Fruit fly (Drosophila melanogaster) whole organism, embryonic: ENCODE results near the gene CG33258.
A peak's percentile ranks its signal among the peaks of the same experiment; 100 is the strongest.

Source experiments
- Atf-2 ChIP-seq: fragments of 200-800 bp; sonication (Bioruptor generic); optimal IDR thresholded peaks from 2 replicates; lab custom pipeline; 2016; ENCODE audit warnings: missing biosample characterization, missing genetic modification characterization
- Atf3 ChIP-seq: fragments of 200-800 bp; sonication (Bioruptor generic); optimal IDR thresholded peaks from 3 replicates; lab custom pipeline; 2016; ENCODE audit warnings: missing biosample characterization, missing genetic modification characterization
- BEAF-32 ChIP-seq: fragments of 200-800 bp; sonication (Bioruptor generic); optimal IDR thresholded peaks from 3 replicates; lab custom pipeline; 2017; ENCODE audit warnings: missing biosample characterization, missing genetic modification characterization, mild to moderate bottlenecking, moderate library complexity, missing genetic modification reagents
- CG10654 ChIP-seq: fragments of 200-800 bp; sonication (Bioruptor generic); optimal IDR thresholded peaks from 2 replicates; lab custom pipeline; 2016; ENCODE audit warnings: missing biosample characterization, missing genetic modification characterization
- CG11504 ChIP-seq: fragments of 200-800 bp; sonication (Bioruptor generic); optimal IDR thresholded peaks from 3 replicates; lab custom pipeline; 2019; ENCODE audit warnings: missing biosample characterization, mild to moderate bottlenecking, missing genetic modification characterization, moderate library complexity
- CG12104 ChIP-seq: fragments of 200-800 bp; sonication (Bioruptor generic); optimal IDR thresholded peaks from 3 replicates; lab custom pipeline; 2016; ENCODE audit warnings: missing biosample characterization, missing genetic modification characterization
- CG14710 ChIP-seq: fragments of 200-800 bp; sonication (Bioruptor generic); optimal IDR thresholded peaks from 3 replicates; lab custom pipeline; 2019; ENCODE audit warnings: missing biosample characterization, mild to moderate bottlenecking, missing genetic modification characterization, moderate library complexity
- CG15479 ChIP-seq: fragments of 200-800 bp; sonication (Bioruptor generic); optimal IDR thresholded peaks from 3 replicates; lab custom pipeline; 2019; ENCODE audit warnings: missing biosample characterization, mild to moderate bottlenecking, missing genetic modification characterization, moderate library complexity
- CG1832 ChIP-seq: fragments of 200-800 bp; sonication (Bioruptor generic); optimal IDR thresholded peaks from 2 replicates; lab custom pipeline; 2017; ENCODE audit warnings: missing biosample characterization, mild to moderate bottlenecking, missing genetic modification characterization, inconsistent platforms
- CG18764 ChIP-seq: fragments of 200-800 bp; sonication (Bioruptor generic); optimal IDR thresholded peaks from 3 replicates; lab custom pipeline; 2016; ENCODE audit warnings: missing biosample characterization, missing genetic modification characterization
- CG2120 ChIP-seq: fragments of 200-800 bp; sonication (Bioruptor generic); optimal IDR thresholded peaks from 3 replicates; lab custom pipeline; 2016; ENCODE audit warnings: missing biosample characterization, missing genetic modification characterization
- CG3065 ChIP-seq: fragments of 200-800 bp; sonication (Bioruptor generic); optimal IDR thresholded peaks from 2 replicates; lab custom pipeline; 2016; ENCODE audit warnings: missing biosample characterization, missing genetic modification characterization
- CG31224 ChIP-seq: fragments of 200-800 bp; sonication (Bioruptor generic); IDR thresholded peaks from 2 replicates; pipeline ENCODE4 v1.3.6; 2022; ENCODE audit warnings: missing biosample characterization, missing genetic modification characterization
- CG42726 ChIP-seq: fragments of 200-800 bp; sonication (Bioruptor generic); IDR thresholded peaks from 2 replicates; pipeline ENCODE4 v1.3.6; 2022; ENCODE audit warnings: missing biosample characterization, missing genetic modification characterization; ENCODE audit not compliant: partially characterized antibody
- CG4730 ChIP-seq: fragments of 200-800 bp; sonication (Bioruptor generic); IDR thresholded peaks from 2 replicates; pipeline ENCODE4 v1.3.6; 2022; ENCODE audit warnings: missing biosample characterization, missing genetic modification characterization
- CG6813 ChIP-seq: fragments of 200-800 bp; sonication (Bioruptor generic); optimal IDR thresholded peaks from 2 replicates; lab custom pipeline; 2017; ENCODE audit warnings: missing biosample characterization, missing genetic modification characterization, mild to moderate bottlenecking, moderate library complexity, missing genetic modification reagents
- CG7357 ChIP-seq: fragments of 200-800 bp; sonication (Bioruptor generic); IDR thresholded peaks from 3 replicates; pipeline ENCODE4 v1.3.6; 2022; ENCODE audit warnings: missing biosample characterization, missing genetic modification characterization
- CG7745 ChIP-seq: fragments of 200-800 bp; sonication (Bioruptor generic); optimal IDR thresholded peaks from 2 replicates; lab custom pipeline; 2018; ENCODE audit warnings: missing biosample characterization, mild to moderate bottlenecking, missing genetic modification characterization, moderate library complexity
- Dfd ChIP-seq, 2 experiments: fragments of >200 bp; optimal IDR thresholded peaks; 2 replicates each; lab custom pipeline; 2017; ENCODE audit warnings: missing biosample characterization in 2 of 2, missing genetic modification characterization in 2 of 2
- Dip3 ChIP-seq: fragments of 200-800 bp; sonication (Bioruptor generic); optimal IDR thresholded peaks from 3 replicates; lab custom pipeline; 2016; ENCODE audit warnings: missing biosample characterization, missing genetic modification characterization
- E2f1 ChIP-seq: fragments of 200-800 bp; sonication (Bioruptor generic); IDR thresholded peaks from 2 replicates; pipeline ENCODE4 v1.3.6; 2022; ENCODE audit warnings: missing biosample characterization, missing genetic modification characterization
- Gsc ChIP-seq: fragments of 200-800 bp; sonication (Bioruptor generic); IDR thresholded peaks from 2 replicates; pipeline ENCODE4 v1.3.6; 2022; ENCODE audit warnings: missing biosample characterization, missing genetic modification characterization
- Gug ChIP-seq: fragments of 200-800 bp; sonication (Bioruptor generic); IDR thresholded peaks from 4 replicates; pipeline ENCODE4 v1.3.6; 2022; ENCODE audit warnings: missing biosample characterization, missing genetic modification characterization
- H15 ChIP-seq: fragments of 200-800 bp; sonication (Bioruptor generic); IDR thresholded peaks from 3 replicates; pipeline ENCODE4 v1.3.6; 2022; ENCODE audit warnings: missing biosample characterization, missing genetic modification characterization
- HmgD ChIP-seq: fragments of 200-800 bp; sonication (Bioruptor generic); optimal IDR thresholded peaks from 3 replicates; lab custom pipeline; 2016; ENCODE audit warnings: missing biosample characterization, missing genetic modification characterization
- Hr3 ChIP-seq: fragments of 200-800 bp; sonication (Bioruptor generic); optimal IDR thresholded peaks from 3 replicates; lab custom pipeline; 2016; ENCODE audit warnings: missing biosample characterization, missing genetic modification characterization
- Hr39 ChIP-seq: fragments of >200 bp; optimal IDR thresholded peaks from 2 replicates; lab custom pipeline; 2017
- NC2α ChIP-seq: fragments of 200-800 bp; sonication (Bioruptor generic); optimal IDR thresholded peaks from 2 replicates; lab custom pipeline; 2016; ENCODE audit warnings: missing biosample characterization, missing genetic modification characterization
- Neu2 ChIP-seq: fragments of 200-800 bp; sonication (Bioruptor generic); optimal IDR thresholded peaks from 3 replicates; lab custom pipeline; 2016; ENCODE audit warnings: missing biosample characterization, missing genetic modification characterization, borderline replicate concordance
- Opbp ChIP-seq: fragments of 200-800 bp; sonication (Bioruptor generic); IDR thresholded peaks from 3 replicates; pipeline ENCODE4 v1.3.6; 2022; ENCODE audit warnings: missing biosample characterization, missing genetic modification characterization; ENCODE audit not compliant: partially characterized antibody
- Optix ChIP-seq: fragments of 200-800 bp; sonication (Bioruptor generic); IDR thresholded peaks from 3 replicates; pipeline ENCODE4 v1.3.6; 2022; ENCODE audit warnings: missing biosample characterization, missing genetic modification characterization
- Scr ChIP-seq: fragments of 200-800 bp; sonication (Bioruptor generic); IDR thresholded peaks from 2 replicates; pipeline ENCODE4 v1.3.6; 2022; ENCODE audit warnings: missing biosample characterization, missing genetic modification characterization; ENCODE audit not compliant: partially characterized antibody
- Trl ChIP-seq, 3 experiments: fragments of >200 bp in 2 of 3; fragments of 200-800 bp in 1 of 3; sonication (Bioruptor generic) in 1 of 3; optimal IDR thresholded peaks; 2 replicates in 1 of 3; 3 replicates in 2 of 3; lab custom pipeline; 2016 to 2017; ENCODE audit warnings: missing biosample characterization in 1 of 3, missing genetic modification characterization in 1 of 3
- ab ChIP-seq: fragments of 200-800 bp; sonication (Bioruptor generic); optimal IDR thresholded peaks from 2 replicates; lab custom pipeline; 2016; ENCODE audit warnings: missing biosample characterization, missing genetic modification characterization
- dati ChIP-seq: fragments of 200-800 bp; sonication (Bioruptor generic); IDR thresholded peaks from 2 replicates; pipeline ENCODE4 v1.3.6; 2022; ENCODE audit warnings: missing biosample characterization, missing genetic modification characterization
- ewg ChIP-seq: fragments of 200-800 bp; sonication (Bioruptor generic); optimal IDR thresholded peaks from 3 replicates; lab custom pipeline; 2017; ENCODE audit warnings: mild to moderate bottlenecking, missing biosample characterization, missing genetic modification reagents, missing genetic modification characterization
- fu2 ChIP-seq: fragments of 200-800 bp; sonication (Bioruptor generic); optimal IDR thresholded peaks from 2 replicates; lab custom pipeline; 2016; ENCODE audit warnings: missing biosample characterization, missing genetic modification characterization
- gem ChIP-seq: fragments of 200-800 bp; sonication (Bioruptor generic); optimal IDR thresholded peaks from 2 replicates; lab custom pipeline; 2019; ENCODE audit warnings: missing biosample characterization, mild to moderate bottlenecking, missing genetic modification characterization, moderate library complexity
- gsb ChIP-seq: fragments of 200-800 bp; sonication (Bioruptor generic); IDR thresholded peaks from 2 replicates; pipeline ENCODE4 v1.3.6; 2022; ENCODE audit warnings: missing biosample characterization, missing genetic modification characterization
- gsb-n ChIP-seq: fragments of 200-800 bp; sonication (Bioruptor generic); optimal IDR thresholded peaks from 3 replicates; lab custom pipeline; 2018; ENCODE audit warnings: missing biosample characterization, mild to moderate bottlenecking, missing genetic modification characterization
- ham ChIP-seq: fragments of 200-800 bp; sonication (Bioruptor generic); IDR thresholded peaks from 2 replicates; pipeline ENCODE4 v1.3.6; 2022; ENCODE audit warnings: missing biosample characterization, missing genetic modification characterization
- her ChIP-seq: fragments of 200-800 bp; sonication (Bioruptor generic); optimal IDR thresholded peaks from 2 replicates; lab custom pipeline; 2016; ENCODE audit warnings: missing biosample characterization, missing genetic modification characterization
- kni ChIP-seq: fragments of 200-800 bp; sonication (Bioruptor generic); optimal IDR thresholded peaks from 3 replicates; lab custom pipeline; 2017; ENCODE audit warnings: mild to moderate bottlenecking, missing biosample characterization, missing genetic modification reagents, missing genetic modification characterization
- lmd ChIP-seq: fragments of 200-800 bp; sonication (Bioruptor generic); IDR thresholded peaks from 2 replicates; pipeline ENCODE4 v1.3.6; 2022; ENCODE audit warnings: missing biosample characterization, missing genetic modification characterization
- luna ChIP-seq: fragments of 200-800 bp; sonication (Bioruptor generic); optimal IDR thresholded peaks from 2 replicates; lab custom pipeline; 2016; ENCODE audit warnings: missing biosample characterization, missing genetic modification characterization
- nom ChIP-seq: fragments of 200-800 bp; sonication (Bioruptor generic); optimal IDR thresholded peaks from 2 replicates; lab custom pipeline; 2017; ENCODE audit warnings: missing biosample characterization, missing genetic modification characterization, mild to moderate bottlenecking, moderate library complexity, missing genetic modification reagents
- peb ChIP-seq: fragments of 200-800 bp; sonication (Bioruptor generic); IDR thresholded peaks from 2 replicates; pipeline ENCODE4 v1.3.6; 2022; ENCODE audit warnings: missing biosample characterization, missing genetic modification characterization
- pnt ChIP-seq: fragments of 200-800 bp; sonication (Bioruptor generic); optimal IDR thresholded peaks from 3 replicates; lab custom pipeline; 2016; ENCODE audit warnings: missing biosample characterization, missing genetic modification characterization
- sc ChIP-seq, 3 experiments: fragments of >200 bp in 2 of 3; fragments of 200-800 bp in 1 of 3; sonication (Bioruptor generic) in 1 of 3; optimal IDR thresholded peaks; 2 replicates in 2 of 3; 3 replicates in 1 of 3; lab custom pipeline; 2017; ENCODE audit warnings: mild to moderate bottlenecking in 1 of 3, missing biosample characterization in 1 of 3, missing genetic modification characterization in 1 of 3, missing genetic modification reagents in 1 of 3
- sna ChIP-seq: fragments of 200-800 bp; sonication (Bioruptor generic); IDR thresholded peaks from 2 replicates; pipeline ENCODE4 v1.3.6; 2022; ENCODE audit warnings: missing biosample characterization, missing genetic modification characterization; ENCODE audit not compliant: partially characterized antibody

Gene CG33258

DNA sequence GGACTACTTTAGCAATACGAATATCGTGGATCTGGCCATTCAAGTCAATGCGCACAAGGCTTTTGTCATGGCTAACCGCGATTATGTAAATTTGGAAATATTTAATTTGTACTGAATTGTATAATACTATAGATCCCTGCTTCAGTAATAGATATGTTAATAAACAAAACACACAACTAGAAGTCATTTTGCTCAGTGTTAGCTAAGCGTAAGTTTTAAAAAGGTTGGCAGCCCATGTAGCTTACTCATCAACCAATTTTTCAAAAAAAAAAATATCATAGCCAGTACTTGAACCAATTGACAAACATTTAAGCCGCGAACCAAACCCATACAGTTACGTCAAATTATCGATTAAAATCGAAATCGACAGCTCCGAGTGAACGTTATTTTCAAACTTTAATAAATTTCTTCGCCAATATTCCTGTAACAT is 45.3 kb upstream of the CG33258 start (continued):
- TF ChIP-seq her (GFP tag; lab: Kevin White, UChicago), result peak; percentile 71
- TF ChIP-seq CG7745 (tag; lab: Kevin White, UChicago), result no peak
- TF ChIP-seq CG12104, result peak; percentile 56
- peak; percentile 76 for TF ChIP-seq CG11504 (tag; lab: Kevin White, UChicago)
- TF ChIP-seq luna (GFP tag; lab: Kevin White, UChicago), result peak; percentile 79
- TF ChIP-seq sna (GFP tag; lab: Robert Waterston, UW), result no peak; the same call in 1 of the 2 replicates
- peak; percentile 51; the same call in 1 of the 2 replicates for TF ChIP-seq peb (GFP tag; lab: Robert Waterston, UW)
- TF ChIP-seq pnt (GFP tag; lab: Kevin White, UChicago), result peak; percentile 54
- peak; percentile 6 for TF ChIP-seq CG3065 (GFP tag; lab: Kevin White, UChicago)
- peak; percentile 73 for TF ChIP-seq fu2 (GFP tag; lab: Kevin White, UChicago)
- TF ChIP-seq BEAF-32, result peak; percentile 66
- peak; percentile 72 for TF ChIP-seq gsb (GFP tag; lab: Robert Waterston, UW)
- peak; percentile 79 for TF ChIP-seq E2f1 (GFP tag; lab: Robert Waterston, UW)
- peak; percentile 66; the same call in 2 of the 3 replicates for TF ChIP-seq Opbp (GFP tag; lab: Robert Waterston, UW)
- peak; percentile 64 for TF ChIP-seq Hr3 (GFP tag; lab: Kevin White, UChicago)
- peak; percentile 56 for TF ChIP-seq gsb-n (tag; lab: Kevin White, UChicago)
- no peak for TF ChIP-seq CG7357 (GFP tag; lab: Robert Waterston, UW)
- peak; percentile 70 for TF ChIP-seq CG6813
- peak; percentile 64; the same call in 1 of the 3 replicates for TF ChIP-seq H15 (GFP tag; lab: Robert Waterston, UW)
- peak; percentile 90 for TF ChIP-seq CG14710 (tag; lab: Kevin White, UChicago)
- peak; percentile 61; the same call in 1 of the 3 replicates for TF ChIP-seq Optix (GFP tag; lab: Robert Waterston, UW)
- TF ChIP-seq Gug (GFP tag; lab: Robert Waterston, UW), result peak; percentile 55; the same call in 2 of the 4 replicates
- peak; percentile 48 for TF ChIP-seq NC2α
- no peak for TF ChIP-seq Gsc (GFP tag; lab: Robert Waterston, UW)
- TF ChIP-seq CG31224, result peak; percentile 77
- TF ChIP-seq CG2120 (GFP tag; lab: Kevin White, UChicago), result peak; percentile 89
- TF ChIP-seq CG4730, result peak; percentile 65; the same call in 1 of the 2 replicates
- TF ChIP-seq ewg (GFP tag; lab: Kevin White, UChicago), result peak; percentile 61
- TF ChIP-seq Hr39 (lab: Kevin White, UChicago), result no peak
- peak; percentile 68 for TF ChIP-seq CG10654 (GFP tag; lab: Kevin White, UChicago)
- TF ChIP-seq ham, result no peak
- TF ChIP-seq Atf3 (GFP tag; lab: Kevin White, UChicago), result peak; percentile 64
- peak; percentile 62; the same call in 1 of the 2 replicates for TF ChIP-seq dati
- TF ChIP-seq CG18764 (GFP tag; lab: Kevin White, UChicago), result peak; percentile 44
- TF ChIP-seq ab, result no peak
- no peak for TF ChIP-seq Trl (optimal IDR thresholded peaks at IDR 0.05; lab: Kevin White, UChicago)
- TF ChIP-seq Trl (GFP tag; optimal IDR thresholded peaks at IDR 0.05; lab: Kevin White, UChicago), result peak; percentile 67
- TF ChIP-seq sc (optimal IDR thresholded peaks at IDR 0.05; lab: Kevin White, UChicago), result no peak
- TF ChIP-seq sc (GFP tag; optimal IDR thresholded peaks at IDR 0.05; lab: Kevin White, UChicago), result peak; percentile 13
- no peak for TF ChIP-seq CG15479
- peak; percentile 81 for TF ChIP-seq gem (tag; lab: Kevin White, UChicago)
- TF ChIP-seq Atf-2 (GFP tag; lab: Kevin White, UChicago), result peak; percentile 57
- peak; percentile 59 for TF ChIP-seq Dip3 (GFP tag; lab: Kevin White, UChicago)
- no peak for TF ChIP-seq kni (GFP tag; lab: Kevin White, UChicago)
- peak; percentile 54 for TF ChIP-seq Neu2
- peak; percentile 52 for TF ChIP-seq Scr (GFP tag; lab: Robert Waterston, UW)
- peak; percentile 4 for TF ChIP-seq nom
- TF ChIP-seq CG42726, result no peak
- TF ChIP-seq lmd (GFP tag; lab: Robert Waterston, UW), result peak; percentile 80
- peak; percentile 72 for TF ChIP-seq HmgD (GFP tag; lab: Kevin White, UChicago)
- no peak for TF ChIP-seq Dfd (GFP tag; optimal IDR thresholded peaks at IDR 0.05; lab: Kevin White, UChicago)
- TF ChIP-seq CG1832 (GFP tag; lab: Kevin White, UChicago), result no peak
